Worm (Caenorhabditis elegans): Measurements from ENCODE around the gene twk-6.
"Not testable (repeated sequence)": the region's sequence is repeated elsewhere in the genome, so short reads cannot be mapped to it uniquely, and the experiment has no call there.

twk-6 gene

DNA sequence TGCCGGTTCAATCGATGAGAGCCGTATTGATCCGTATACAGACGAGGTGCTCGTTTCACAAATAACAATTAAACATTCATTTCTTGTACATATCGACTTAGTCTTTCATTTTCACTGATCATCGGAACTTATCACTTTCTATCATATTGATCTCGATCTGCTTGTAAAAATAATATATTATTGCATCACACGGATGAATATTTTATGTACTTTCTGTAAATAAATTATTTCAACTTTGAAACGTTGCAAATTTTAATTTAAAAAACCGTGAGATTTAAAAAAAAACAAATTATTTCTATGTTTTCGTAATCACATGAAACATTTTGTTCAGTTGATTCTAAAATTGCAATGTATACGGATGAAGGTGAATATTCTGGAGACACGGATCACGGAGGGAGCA is at the start of gene twk-6:
Gene twk-6 (plus strand): TSS at position 301 of the 400 bp plus-strand sequence.
- TF ChIP-seq ztf-29 (GFP tag; IDR thresholded peaks at IDR 0.05); T22C8.4 (GFP tag; IDR thresholded peaks at IDR 0.05); cog-1 (tag; optimal IDR thresholded peaks at IDR 0.05): not testable (repeated sequence)

DNA sequence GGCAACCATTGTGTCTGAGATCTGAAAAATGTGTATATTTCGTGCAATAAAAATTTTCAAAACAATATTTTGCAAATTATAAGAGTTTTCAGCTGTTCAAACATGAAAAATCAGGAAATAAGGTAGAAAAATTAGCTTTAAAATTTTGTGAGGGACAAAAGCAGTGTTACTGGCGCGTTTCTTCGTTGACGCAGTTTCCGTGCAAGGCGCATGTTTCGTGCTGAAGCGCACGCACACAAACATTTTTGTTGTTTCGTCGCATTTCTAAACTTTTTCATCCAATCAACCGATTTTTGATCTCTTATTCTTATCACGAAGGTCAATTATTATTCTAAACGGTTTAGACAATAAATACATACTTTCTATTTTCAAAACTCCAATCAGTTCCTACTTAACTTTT is 49.4 kb upstream of the twk-6 start, which contains the start of gene nifk-1:
Gene nifk-1 (minus strand): TSS at position 27 of the 400 bp plus-strand sequence.
- TF ChIP-seq ztf-23 (GFP tag; IDR thresholded peaks at IDR 0.05) (peak; percentile 50; the same call in 1 of the 2 replicates), T22C8.4 (GFP tag; IDR thresholded peaks at IDR 0.05) (no peak)

DNA sequence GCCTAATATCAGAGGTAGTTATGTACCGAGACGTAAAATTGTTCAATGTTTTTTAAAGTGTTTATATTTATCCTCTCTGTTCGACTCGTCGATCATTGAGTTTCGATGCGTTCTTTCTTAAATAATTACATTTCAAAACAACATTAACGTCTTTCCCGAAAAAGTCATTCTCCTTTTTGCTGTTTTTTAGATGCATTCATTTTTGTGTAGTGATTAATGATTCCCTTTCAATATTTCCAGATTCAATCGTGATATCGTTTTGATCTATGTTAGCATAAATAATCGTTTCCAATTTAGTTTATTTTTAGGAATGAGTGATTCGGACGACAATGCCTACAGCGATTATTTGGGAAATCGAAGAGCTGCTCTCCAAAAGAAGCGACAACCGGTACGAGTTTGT is 49.0 kb upstream of the twk-6 start, which contains the start of gene T04A8.8:
Gene T04A8.8 (plus strand): TSS at position 301 of the 400 bp plus-strand sequence.
- TF ChIP-seq cog-1 (tag; optimal IDR thresholded peaks at IDR 0.05): no peak
- no peak for TF ChIP-seq ztf-29 (GFP tag; IDR thresholded peaks at IDR 0.05)
- no peak for TF ChIP-seq T22C8.4 (GFP tag; IDR thresholded peaks at IDR 0.05)
- TF ChIP-seq tab-1 (GFP tag; IDR thresholded peaks at IDR 0.05): no peak
- TF ChIP-seq ztf-23 (GFP tag; IDR thresholded peaks at IDR 0.05): no peak
- no peak for TF ChIP-seq med-1 (GFP tag; optimal IDR thresholded peaks at IDR 0.05; ENCODE audit: insufficient read depth)
- no peak for TF ChIP-seq flt-1 (GFP tag; IDR thresholded peaks at IDR 0.05)
- no peak for TF ChIP-seq ref-1 (GFP tag; conservative IDR thresholded peaks at IDR 0.05)
- TF ChIP-seq klf-2 (GFP tag; conservative IDR thresholded peaks at IDR 0.05): no peak

DNA sequence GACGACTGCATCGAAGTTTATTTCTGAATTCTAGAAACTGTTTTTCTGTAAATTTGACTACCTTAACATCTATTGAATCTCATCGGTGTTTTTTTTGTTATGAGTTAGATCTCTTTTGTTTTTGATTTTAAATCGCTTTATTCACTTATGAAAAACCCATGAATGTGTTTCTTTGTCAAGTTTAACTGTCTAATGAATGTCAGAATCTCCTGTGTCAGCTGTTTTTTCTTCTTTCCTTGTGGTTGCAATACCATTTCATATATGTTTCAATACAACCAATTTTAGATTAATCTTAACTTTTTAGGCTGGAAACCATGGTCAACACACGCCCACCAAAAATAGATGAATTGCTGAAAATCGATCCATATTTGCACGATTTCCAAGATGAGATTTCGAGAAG is 47.7 kb upstream of the twk-6 start, which contains the start of gene T04A8.7:
Gene T04A8.7 (plus strand): TSS at position 301 of the 400 bp plus-strand sequence.
- TF ChIP-seq ref-1 (GFP tag; conservative IDR thresholded peaks at IDR 0.05) (no peak), T22C8.4 (GFP tag; IDR thresholded peaks at IDR 0.05) (no peak), cog-1 (tag; optimal IDR thresholded peaks at IDR 0.05) (no peak), tab-1 (GFP tag; IDR thresholded peaks at IDR 0.05) (no peak), flt-1 (GFP tag; IDR thresholded peaks at IDR 0.05) (no peak), med-1 (GFP tag; optimal IDR thresholded peaks at IDR 0.05; ENCODE audit: insufficient read depth) (no peak), klf-2 (GFP tag; conservative IDR thresholded peaks at IDR 0.05) (no peak), ztf-29 (GFP tag; IDR thresholded peaks at IDR 0.05) (no peak), ztf-23 (GFP tag; IDR thresholded peaks at IDR 0.05) (no peak)

DNA sequence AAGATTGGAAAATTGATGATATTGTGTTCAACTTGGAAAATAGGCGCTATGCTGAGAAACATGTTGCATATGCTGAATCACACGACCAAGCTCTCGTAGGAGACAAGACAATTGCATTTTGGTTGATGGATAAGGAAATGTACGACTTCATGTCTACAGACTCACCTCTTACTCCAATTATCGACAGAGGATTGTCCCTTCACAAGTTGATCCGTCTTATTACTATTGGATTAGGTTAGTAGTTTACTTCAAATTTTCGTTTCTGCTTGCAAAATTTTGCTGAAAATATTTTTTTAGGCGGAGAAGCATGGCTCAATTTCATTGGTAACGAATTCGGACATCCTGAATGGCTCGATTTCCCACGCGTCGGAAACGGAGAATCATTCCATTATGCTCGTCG is 45.8 kb upstream of the twk-6 start:
- no peak for TF ChIP-seq flt-1 (GFP tag; IDR thresholded peaks at IDR 0.05)
- no peak for TF ChIP-seq med-1 (GFP tag; optimal IDR thresholded peaks at IDR 0.05; ENCODE audit: insufficient read depth)
- no peak for TF ChIP-seq ztf-29 (GFP tag; IDR thresholded peaks at IDR 0.05)
- no peak for TF ChIP-seq ztf-23 (GFP tag; IDR thresholded peaks at IDR 0.05)
- no peak for TF ChIP-seq tab-1 (GFP tag; IDR thresholded peaks at IDR 0.05)
- no peak for TF ChIP-seq klf-2 (GFP tag; conservative IDR thresholded peaks at IDR 0.05)
- no peak for TF ChIP-seq cog-1 (tag; optimal IDR thresholded peaks at IDR 0.05)
- TF ChIP-seq ref-1 (GFP tag; conservative IDR thresholded peaks at IDR 0.05): no peak
- TF ChIP-seq T22C8.4 (GFP tag; IDR thresholded peaks at IDR 0.05): no peak

DNA sequence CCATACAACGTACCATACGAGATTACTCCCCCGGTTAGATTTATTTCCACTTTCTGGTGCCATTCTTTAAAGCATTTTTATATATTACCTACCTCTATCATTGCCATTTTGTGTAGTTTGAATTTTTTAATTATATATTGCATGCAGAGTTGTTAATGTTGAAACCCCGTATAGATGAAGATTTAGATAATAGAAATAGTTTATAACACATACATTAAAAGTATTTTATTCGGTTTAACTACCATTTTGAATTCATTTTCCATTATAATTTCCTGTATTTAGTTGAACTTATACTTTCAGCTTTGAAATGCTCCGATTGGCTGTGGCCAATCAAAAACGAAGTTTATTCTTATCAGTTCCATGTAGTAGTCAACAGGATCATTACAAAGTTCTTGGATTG is 44.9 kb upstream of the twk-6 start, which contains the start of gene dnj-18:
Gene dnj-18 (plus strand): TSS at position 301 of the 400 bp plus-strand sequence.
- no peak for TF ChIP-seq cog-1 (tag; optimal IDR thresholded peaks at IDR 0.05)

DNA sequence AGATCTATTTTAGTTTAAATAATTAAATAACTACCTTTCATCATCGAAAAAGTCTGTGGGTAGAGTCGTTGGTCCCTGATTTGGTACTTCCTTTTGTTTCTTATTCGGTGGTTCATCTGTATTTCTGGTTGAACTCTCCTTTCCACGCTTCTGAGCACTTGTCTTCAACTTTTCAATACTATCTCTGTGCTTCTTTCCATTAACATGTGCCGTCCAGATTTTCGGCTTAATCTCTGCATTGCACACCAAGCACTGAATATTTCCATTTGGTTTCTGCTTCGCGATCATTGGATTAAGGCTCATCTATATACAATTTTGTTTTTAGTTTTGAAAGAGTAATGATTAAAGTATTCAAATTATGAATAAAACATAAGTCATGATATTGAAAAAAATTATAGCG is 42.8 kb upstream of the twk-6 start, which contains the start of gene sel-13:
Gene sel-13 (minus strand): TSS at position 303 of the 400 bp plus-strand sequence.
- TF ChIP-seq tab-1 (GFP tag; IDR thresholded peaks at IDR 0.05) (no peak), T22C8.4 (GFP tag; IDR thresholded peaks at IDR 0.05) (no peak), klf-2 (GFP tag; conservative IDR thresholded peaks at IDR 0.05) (no peak), ref-1 (GFP tag; conservative IDR thresholded peaks at IDR 0.05) (no peak), flt-1 (GFP tag; IDR thresholded peaks at IDR 0.05) (no peak), ztf-23 (GFP tag; IDR thresholded peaks at IDR 0.05) (no peak), cog-1 (tag; optimal IDR thresholded peaks at IDR 0.05) (no peak), ztf-29 (GFP tag; IDR thresholded peaks at IDR 0.05) (no peak), med-1 (GFP tag; optimal IDR thresholded peaks at IDR 0.05; ENCODE audit: insufficient read depth) (no peak)

DNA sequence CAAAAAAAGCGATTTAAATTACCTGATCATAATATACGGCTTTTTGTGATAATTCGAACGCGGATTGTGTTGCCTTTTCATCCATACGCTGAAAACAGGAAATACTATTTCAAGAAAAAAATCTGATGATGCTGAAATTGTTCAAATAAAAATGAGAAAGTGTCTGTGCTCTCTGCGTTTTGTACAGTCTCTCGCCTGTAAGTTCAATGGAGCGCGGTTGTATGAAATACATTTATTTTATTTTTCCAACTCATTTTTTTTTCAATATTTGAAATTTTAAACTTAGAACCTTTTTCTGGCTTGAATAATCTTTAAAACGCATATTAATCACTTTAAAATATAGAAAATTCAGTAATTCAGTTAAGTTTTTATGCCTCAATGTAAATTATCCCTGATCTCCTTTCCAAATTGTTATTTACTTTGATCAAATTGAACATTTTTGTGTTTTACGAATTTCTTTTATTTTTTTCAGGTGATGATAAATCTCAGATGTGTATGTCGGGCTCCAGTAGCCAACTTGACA is 38.7 kb upstream of the twk-6 start, which contains the start of the genes clp-2 and mrpl-16:
Gene clp-2 (minus strand): TSS at position 94 of the 523 bp plus-strand sequence.
Gene mrpl-16 (plus strand): TSS at position 473 of the 523 bp plus-strand sequence.
- TF ChIP-seq klf-2 (GFP tag; conservative IDR thresholded peaks at IDR 0.05) (no peak), med-1 (GFP tag; optimal IDR thresholded peaks at IDR 0.05; ENCODE audit: insufficient read depth) (no peak), cog-1 (tag; optimal IDR thresholded peaks at IDR 0.05) (no peak), T22C8.4 (GFP tag; IDR thresholded peaks at IDR 0.05) (no peak), ref-1 (GFP tag; conservative IDR thresholded peaks at IDR 0.05) (no peak)

DNA sequence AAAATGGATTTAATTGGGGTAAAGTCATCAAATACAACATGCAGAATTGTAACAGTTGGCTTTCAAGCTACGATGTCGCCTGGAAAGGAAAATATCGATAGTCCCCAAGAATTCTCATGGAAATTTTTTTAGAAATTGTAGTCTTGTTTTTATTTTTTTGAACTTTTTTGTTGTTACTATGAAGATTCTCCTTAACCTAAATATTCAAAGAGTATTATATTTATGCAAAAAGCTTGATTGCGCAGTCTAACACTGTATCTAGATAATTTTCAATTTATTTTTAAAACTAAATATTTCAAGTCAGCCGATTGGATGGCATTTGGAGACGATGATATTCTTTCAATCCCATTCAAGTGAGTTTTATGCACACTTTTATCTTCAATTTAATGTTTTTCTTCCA is 37.5 kb upstream of the twk-6 start, which contains the start of gene pgap-2:
Gene pgap-2 (plus strand): TSS at position 301 of the 400 bp plus-strand sequence.
- no peak for TF ChIP-seq med-1 (GFP tag; optimal IDR thresholded peaks at IDR 0.05; ENCODE audit: insufficient read depth)
- no peak for TF ChIP-seq klf-2 (GFP tag; conservative IDR thresholded peaks at IDR 0.05)
- no peak for TF ChIP-seq flt-1 (GFP tag; IDR thresholded peaks at IDR 0.05)
- no peak for TF ChIP-seq ztf-29 (GFP tag; IDR thresholded peaks at IDR 0.05)
- TF ChIP-seq tab-1 (GFP tag; IDR thresholded peaks at IDR 0.05): no peak
- no peak for TF ChIP-seq ztf-23 (GFP tag; IDR thresholded peaks at IDR 0.05)
- no peak for TF ChIP-seq ref-1 (GFP tag; conservative IDR thresholded peaks at IDR 0.05)
- no peak for TF ChIP-seq cog-1 (tag; optimal IDR thresholded peaks at IDR 0.05)
- TF ChIP-seq T22C8.4 (GFP tag; IDR thresholded peaks at IDR 0.05): no peak

DNA sequence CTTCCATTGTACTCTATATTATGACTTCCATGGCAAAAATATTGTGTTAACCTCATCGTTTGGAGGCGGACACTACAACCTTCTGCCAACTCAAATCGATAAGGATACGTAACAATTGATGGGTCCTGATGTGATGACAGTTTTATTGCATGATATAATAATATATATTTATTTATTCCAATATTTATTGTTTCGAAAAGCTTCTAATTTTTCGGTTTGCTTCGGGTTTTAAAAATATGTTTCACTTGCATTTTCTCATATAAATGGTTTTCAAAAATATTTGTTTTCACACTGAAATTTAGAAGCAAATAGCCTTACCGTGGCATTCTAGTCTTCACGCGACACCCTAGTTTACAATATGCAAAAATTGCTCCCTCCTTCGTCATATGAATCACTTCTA is 36.0 kb upstream of the twk-6 start, which contains the start of gene T04A8.13:
Gene T04A8.13 (plus strand): TSS at position 301 of the 400 bp plus-strand sequence.
- TF ChIP-seq ref-1 (GFP tag; conservative IDR thresholded peaks at IDR 0.05) (no peak), T22C8.4 (GFP tag; IDR thresholded peaks at IDR 0.05) (no peak), ztf-29 (GFP tag; IDR thresholded peaks at IDR 0.05) (no peak), med-1 (GFP tag; optimal IDR thresholded peaks at IDR 0.05; ENCODE audit: insufficient read depth) (no peak), cog-1 (tag; optimal IDR thresholded peaks at IDR 0.05) (no peak), klf-2 (GFP tag; conservative IDR thresholded peaks at IDR 0.05) (no peak), flt-1 (GFP tag; IDR thresholded peaks at IDR 0.05) (no peak)
